Fruit fly (Drosophila melanogaster) whole organism, embryonic: Measurements from ENCODE around the gene AlaRS.
A peak's percentile ranks its signal among the peaks of the same experiment; 100 is the strongest.

ENCODE experiments used
- B-H2 ChIP-seq: fragments of 200-800 bp; sonication (Bioruptor generic); optimal IDR thresholded peaks from 2 replicates; lab custom pipeline; 2018; ENCODE audit warnings: missing biosample characterization, mild to moderate bottlenecking, missing genetic modification characterization
- CG10267 ChIP-seq: fragments of 200-800 bp; sonication (Bioruptor generic); optimal IDR thresholded peaks from 2 replicates; lab custom pipeline; 2018; ENCODE audit warnings: missing biosample characterization, mild to moderate bottlenecking, missing genetic modification characterization, moderate library complexity
- CG10321 ChIP-seq: fragments of 200-800 bp; sonication (Bioruptor generic); IDR thresholded peaks from 2 replicates; pipeline ENCODE4 v1.3.6; 2022; ENCODE audit warnings: missing biosample characterization, missing genetic modification characterization
- CG10543 ChIP-seq: fragments of 200-800 bp; sonication (Bioruptor generic); optimal IDR thresholded peaks from 3 replicates; lab custom pipeline; 2017; ENCODE audit warnings: missing biosample characterization, mild to moderate bottlenecking, missing genetic modification characterization, moderate library complexity
- CG11456 ChIP-seq: fragments of 200-800 bp; sonication (Bioruptor generic); IDR thresholded peaks from 3 replicates; pipeline ENCODE4 v1.3.6; 2022; ENCODE audit warnings: missing biosample characterization, missing genetic modification characterization
- CG1233 ChIP-seq: fragments of 200-800 bp; sonication (Bioruptor generic); optimal IDR thresholded peaks from 4 replicates; lab custom pipeline; 2018; ENCODE audit warnings: missing biosample characterization, mild to moderate bottlenecking, missing genetic modification characterization
- CG12942 ChIP-seq: fragments of 200-800 bp; sonication (Bioruptor generic); optimal IDR thresholded peaks from 3 replicates; lab custom pipeline; 2016; ENCODE audit warnings: missing biosample characterization, missing genetic modification characterization
- CG15269 ChIP-seq: fragments of 200-800 bp; sonication (Bioruptor generic); optimal IDR thresholded peaks from 2 replicates; lab custom pipeline; 2018; ENCODE audit warnings: missing biosample characterization, mild to moderate bottlenecking, missing genetic modification characterization, moderate library complexity
- CG16863 ChIP-seq: fragments of 200-800 bp; sonication (Bioruptor generic); optimal IDR thresholded peaks from 3 replicates; lab custom pipeline; 2016; ENCODE audit warnings: missing biosample characterization, missing genetic modification characterization
- CG17186 ChIP-seq: fragments of 200-800 bp; sonication (Bioruptor generic); optimal IDR thresholded peaks from 3 replicates; lab custom pipeline; 2017; ENCODE audit warnings: missing biosample characterization, missing genetic modification reagents, missing genetic modification characterization
- CG17612 ChIP-seq: fragments of 200-800 bp; sonication (Bioruptor generic); IDR thresholded peaks from 2 replicates; pipeline ENCODE4 v1.3.6; 2022; ENCODE audit warnings: missing biosample characterization, missing genetic modification characterization
- CG18262 ChIP-seq: fragments of 200-800 bp; optimal IDR thresholded peaks from 3 replicates; lab custom pipeline; 2019; ENCODE audit warnings: missing biosample characterization, mild to moderate bottlenecking, missing genetic modification characterization, moderate library complexity
- CG2116 ChIP-seq: fragments of 200-800 bp; sonication (Bioruptor generic); optimal IDR thresholded peaks from 3 replicates; lab custom pipeline; 2018; ENCODE audit warnings: missing biosample characterization, mild to moderate bottlenecking, missing genetic modification characterization
- CG3407 ChIP-seq: fragments of 200-800 bp; sonication (Bioruptor generic); optimal IDR thresholded peaks from 2 replicates; lab custom pipeline; 2018; ENCODE audit warnings: missing biosample characterization, mild to moderate bottlenecking, missing genetic modification characterization
- CG4424 ChIP-seq: fragments of 200-800 bp; sonication (Bioruptor generic); optimal IDR thresholded peaks from 3 replicates; lab custom pipeline; 2016; ENCODE audit warnings: missing biosample characterization, missing genetic modification characterization
- CG7357 ChIP-seq: fragments of 200-800 bp; sonication (Bioruptor generic); IDR thresholded peaks from 3 replicates; pipeline ENCODE4 v1.3.6; 2022; ENCODE audit warnings: missing biosample characterization, missing genetic modification characterization
- CG8478 ChIP-seq: fragments of >200 bp; optimal IDR thresholded peaks from 2 replicates; lab custom pipeline; 2018
- Camta ChIP-seq: fragments of 200-800 bp; sonication (Bioruptor generic); optimal IDR thresholded peaks from 2 replicates; lab custom pipeline; 2016; ENCODE audit warnings: missing biosample characterization, missing genetic modification characterization
- Doc2 ChIP-seq: fragments of 200-800 bp; sonication (Bioruptor generic); IDR thresholded peaks from 2 replicates; pipeline ENCODE4 v1.3.6; 2022; ENCODE audit warnings: missing biosample characterization, missing genetic modification characterization
- Doc3 ChIP-seq: fragments of 200-800 bp; sonication (Bioruptor generic); IDR thresholded peaks from 3 replicates; pipeline ENCODE4 v1.3.6; 2022; ENCODE audit warnings: missing biosample characterization, missing genetic modification characterization; ENCODE audit not compliant: partially characterized antibody
- Dref ChIP-seq: fragments of 200-800 bp; sonication (Bioruptor generic); IDR thresholded peaks from 2 replicates; pipeline ENCODE4 v1.3.6; 2022; ENCODE audit warnings: missing biosample characterization, missing genetic modification characterization
- H15 ChIP-seq: fragments of 200-800 bp; sonication (Bioruptor generic); IDR thresholded peaks from 3 replicates; pipeline ENCODE4 v1.3.6; 2022; ENCODE audit warnings: missing biosample characterization, missing genetic modification characterization
- NC2α ChIP-seq: fragments of 200-800 bp; sonication (Bioruptor generic); optimal IDR thresholded peaks from 2 replicates; lab custom pipeline; 2016; ENCODE audit warnings: missing biosample characterization, missing genetic modification characterization
- NK7.1 ChIP-seq: fragments of 200-800 bp; sonication (Bioruptor generic); optimal IDR thresholded peaks from 3 replicates; lab custom pipeline; 2016; ENCODE audit warnings: missing biosample characterization, missing genetic modification characterization
- abd-A ChIP-seq: fragments of 200-800 bp; sonication (Bioruptor generic); optimal IDR thresholded peaks from 3 replicates; lab custom pipeline; 2019; ENCODE audit warnings: missing biosample characterization, mild to moderate bottlenecking, missing genetic modification characterization, moderate library complexity
- az2 ChIP-seq: fragments of 200-800 bp; sonication (Bioruptor generic); optimal IDR thresholded peaks from 3 replicates; lab custom pipeline; 2016; ENCODE audit warnings: missing biosample characterization, missing genetic modification characterization
- btn ChIP-seq: fragments of 200-800 bp; sonication (Bioruptor generic); optimal IDR thresholded peaks from 2 replicates; lab custom pipeline; 2016; ENCODE audit warnings: missing biosample characterization, missing genetic modification characterization
- cato ChIP-seq: fragments of 200-800 bp; sonication (Bioruptor generic); optimal IDR thresholded peaks from 2 replicates; lab custom pipeline; 2016; ENCODE audit warnings: missing biosample characterization, missing genetic modification characterization, borderline replicate concordance
- crol ChIP-seq: fragments of 200-800 bp; sonication (Bioruptor generic); IDR thresholded peaks from 2 replicates; pipeline ENCODE4 v1.3.6; 2022; ENCODE audit warnings: missing biosample characterization, missing genetic modification characterization
- fd102C ChIP-seq: fragments of 200-800 bp; sonication (Bioruptor generic); optimal IDR thresholded peaks from 2 replicates; lab custom pipeline; 2018; ENCODE audit warnings: missing biosample characterization, mild to moderate bottlenecking, missing genetic modification characterization, moderate library complexity
- fd64A ChIP-seq: fragments of 200-800 bp; sonication (Bioruptor generic); optimal IDR thresholded peaks from 3 replicates; lab custom pipeline; 2018; ENCODE audit warnings: missing biosample characterization, mild to moderate bottlenecking, missing genetic modification characterization
- gce ChIP-seq: fragments of 200-800 bp; sonication (Bioruptor generic); IDR thresholded peaks from 3 replicates; pipeline ENCODE4 v1.3.6; 2022; ENCODE audit warnings: missing biosample characterization, missing genetic modification characterization
- hb ChIP-seq: fragments of 200-800 bp; sonication (Bioruptor generic); IDR thresholded peaks from 3 replicates; pipeline ENCODE4 v1.3.6; 2022; ENCODE audit warnings: missing biosample characterization, missing genetic modification characterization; ENCODE audit not compliant: partially characterized antibody
- jigr1 ChIP-seq: fragments of 200-800 bp; sonication (Bioruptor generic); IDR thresholded peaks from 3 replicates; pipeline ENCODE4 v1.3.6; 2022; ENCODE audit warnings: missing biosample characterization, missing genetic modification characterization
- jing ChIP-seq: fragments of 200-800 bp; sonication (Bioruptor generic); optimal IDR thresholded peaks from 2 replicates; lab custom pipeline; 2018; ENCODE audit warnings: missing biosample characterization, mild to moderate bottlenecking, missing genetic modification characterization
- lbe ChIP-seq: fragments of 200-800 bp; sonication (Bioruptor generic); optimal IDR thresholded peaks from 2 replicates; lab custom pipeline; 2016; ENCODE audit warnings: missing biosample characterization, mild to moderate bottlenecking, missing genetic modification characterization
- lov ChIP-seq, 2 experiments: fragments of 200-800 bp in 1 of 2; fragments of >200 bp in 1 of 2; sonication (Bioruptor generic) in 1 of 2; IDR thresholded peaks in 1 of 2; optimal IDR thresholded peaks in 1 of 2; 2 replicates in 1 of 2; 3 replicates in 1 of 2; pipeline versions ENCODE4 v1.3.6 to Lab custom; 2017 to 2022; ENCODE audit warnings: missing biosample characterization in 1 of 2, missing genetic modification characterization in 1 of 2
- mam ChIP-seq: fragments of 200-800 bp; sonication (Bioruptor generic); optimal IDR thresholded peaks from 3 replicates; lab custom pipeline; 2016; ENCODE audit warnings: missing biosample characterization, missing genetic modification characterization
- onecut ChIP-seq: fragments of 200-800 bp; sonication (Bioruptor generic); IDR thresholded peaks from 2 replicates; pipeline ENCODE4 v1.3.6; 2022; ENCODE audit warnings: missing biosample characterization, missing genetic modification characterization
- phol ChIP-seq: fragments of 200-800 bp; sonication (Bioruptor generic); optimal IDR thresholded peaks from 3 replicates; lab custom pipeline; 2018; ENCODE audit warnings: missing biosample characterization, mild to moderate bottlenecking, missing genetic modification characterization, moderate library complexity
- ro ChIP-seq: fragments of 200-800 bp; sonication (Bioruptor generic); IDR thresholded peaks from 2 replicates; pipeline ENCODE4 v1.3.6; 2022; ENCODE audit warnings: missing biosample characterization, missing genetic modification characterization
- row ChIP-seq: fragments of 200-800 bp; sonication (Bioruptor generic); IDR thresholded peaks from 3 replicates; pipeline ENCODE4 v1.3.6; 2022; ENCODE audit warnings: missing biosample characterization, missing genetic modification characterization
- run ChIP-seq: fragments of 200-800 bp; sonication (Bioruptor generic); optimal IDR thresholded peaks from 3 replicates; lab custom pipeline; 2018; ENCODE audit warnings: missing biosample characterization, mild to moderate bottlenecking, missing genetic modification characterization
- so ChIP-seq: fragments of 200-800 bp; sonication (Bioruptor generic); IDR thresholded peaks from 3 replicates; pipeline ENCODE4 v1.3.6; 2022; ENCODE audit warnings: missing biosample characterization, missing genetic modification characterization
- ssp ChIP-seq: fragments of 200-800 bp; sonication (Bioruptor generic); IDR thresholded peaks from 2 replicates; pipeline ENCODE4 v1.3.6; 2022; ENCODE audit warnings: missing biosample characterization, missing genetic modification characterization
- tio ChIP-seq: fragments of 200-800 bp; sonication (Bioruptor generic); optimal IDR thresholded peaks from 2 replicates; lab custom pipeline; 2017; ENCODE audit warnings: missing biosample characterization, missing genetic modification characterization, inconsistent platforms
- tx ChIP-seq: fragments of 200-800 bp; sonication (Bioruptor generic); optimal IDR thresholded peaks from 2 replicates; lab custom pipeline; 2016; ENCODE audit warnings: missing biosample characterization, missing genetic modification characterization
- z ChIP-seq: fragments of 200-800 bp; sonication (Bioruptor generic); IDR thresholded peaks from 3 replicates; pipeline ENCODE4 v1.3.6; 2022; ENCODE audit warnings: missing biosample characterization, missing genetic modification characterization

AlaRS gene

dm6 chr2L:8370364-8371326 is 10.9 kb downstream of the AlaRS start, which contains the start of gene CG17292 (continued):
- TF ChIP-seq CG1233 (GFP tag; lab: Kevin White, UChicago) = peak; percentile 4
- peak; percentile 58 for TF ChIP-seq CG2116 (GFP tag; lab: Kevin White, UChicago)
- TF ChIP-seq Doc3 (GFP tag; lab: Robert Waterston, UW) = peak; percentile 87
- TF ChIP-seq phol = peak; percentile 27
- peak; percentile 93 for TF ChIP-seq CG10543 (GFP tag; lab: Kevin White, UChicago)
- TF ChIP-seq CG8478 (lab: Kevin White, UChicago) = no peak
- TF ChIP-seq CG10321 = 0 out of 2 replicates have a peak, but pooled peaks have one; percentile 60
- no peak for TF ChIP-seq CG4424 (GFP tag; lab: Kevin White, UChicago)
- TF ChIP-seq jigr1 (GFP tag; lab: Robert Waterston, UW) = no peak; the same call in 2 of the 3 replicates
- peak; percentile 63 for TF ChIP-seq CG15269
- TF ChIP-seq CG18262 = no peak
- TF ChIP-seq onecut (GFP tag; lab: Robert Waterston, UW) = peak; percentile 54; the same call in 1 of the 2 replicates
- TF ChIP-seq az2 = no peak
- peak; percentile 91 for TF ChIP-seq abd-A
- TF ChIP-seq gce (GFP tag; lab: Robert Waterston, UW) = peak; percentile 75; the same call in 1 of the 3 replicates
- TF ChIP-seq NK7.1 (GFP tag; lab: Kevin White, UChicago) = peak; percentile 21
- no peak for TF ChIP-seq fd64A (GFP tag; lab: Kevin White, UChicago)
- TF ChIP-seq CG11456 (GFP tag; lab: Robert Waterston, UW) = peak; percentile 75; the same call in 2 of the 3 replicates
- peak; percentile 35; the same call in 1 of the 3 replicates for TF ChIP-seq H15 (GFP tag; lab: Robert Waterston, UW)
- TF ChIP-seq CG12942 (GFP tag; lab: Kevin White, UChicago) = peak; percentile 26
- TF ChIP-seq z (GFP tag; lab: Robert Waterston, UW) = peak; percentile 15; the same call in 1 of the 3 replicates
- TF ChIP-seq CG3407 = peak; percentile 51
- TF ChIP-seq Doc2 = no peak
- no peak for TF ChIP-seq lov (optimal IDR thresholded peaks at IDR 0.05; lab: Kevin White, UChicago)
- TF ChIP-seq lov (GFP tag; IDR thresholded peaks at IDR 0.05; lab: Robert Waterston, UW) = 0 out of 3 replicates have a peak, but pooled peaks have one; percentile 55
- TF ChIP-seq CG16863 (GFP tag; lab: Kevin White, UChicago) = peak; percentile 6
- peak; percentile 88 for TF ChIP-seq Dref (GFP tag; lab: Robert Waterston, UW)
- TF ChIP-seq jing (GFP tag; lab: Kevin White, UChicago) = no peak
- no peak for TF ChIP-seq Camta (GFP tag; lab: Kevin White, UChicago)
- peak; percentile 84 for TF ChIP-seq hb
- peak; percentile 74 for TF ChIP-seq B-H2 (GFP tag; lab: Kevin White, UChicago)
- peak; percentile 76; the same call in 2 of the 3 replicates for TF ChIP-seq so (GFP tag; lab: Robert Waterston, UW)
- no peak for TF ChIP-seq fd102C (GFP tag; lab: Kevin White, UChicago)
- TF ChIP-seq cato (GFP tag; lab: Kevin White, UChicago) = no peak
- peak; percentile 16 for TF ChIP-seq CG10267 (tag; lab: Kevin White, UChicago)
- no peak; the same call in 1 of the 2 replicates for TF ChIP-seq crol (GFP tag; lab: Robert Waterston, UW)
- no peak for TF ChIP-seq btn
- peak; percentile 19 for TF ChIP-seq NC2α
- TF ChIP-seq row (GFP tag; lab: Robert Waterston, UW) = peak; percentile 60
- no peak for TF ChIP-seq ro (GFP tag; lab: Robert Waterston, UW)
- TF ChIP-seq CG17612 (GFP tag; lab: Robert Waterston, UW) = no peak
- peak; percentile 14; the same call in 1 of the 2 replicates for TF ChIP-seq ssp (GFP tag; lab: Robert Waterston, UW)
- TF ChIP-seq CG17186 = peak; percentile 11
- TF ChIP-seq run = peak; percentile 66
- TF ChIP-seq CG7357 (GFP tag; lab: Robert Waterston, UW) = 0 out of 3 replicates have a peak, but pooled peaks have one; percentile 27
- TF ChIP-seq mam = peak; percentile 3
- TF ChIP-seq tx = no peak
- no peak for TF ChIP-seq tio (GFP tag; lab: Kevin White, UChicago)
- no peak for TF ChIP-seq lbe (GFP tag; lab: Kevin White, UChicago)
